Fruit fly (Drosophila melanogaster) whole organism, embryonic: ENCODE data around the gene SC35.

Experiments
- Ada2b ChIP-seq: fragments of 200-800 bp; sonication (Bioruptor generic); IDR thresholded peaks from 2 replicates; pipeline ENCODE4 v1.3.6; 2022; ENCODE audit warnings: missing biosample characterization, missing genetic modification characterization
- Atf6 ChIP-seq: fragments of 200-800 bp; sonication (Bioruptor generic); IDR thresholded peaks from 2 replicates; pipeline ENCODE4 v1.3.6; 2022; ENCODE audit warnings: missing biosample characterization, missing genetic modification characterization
- BtbVII ChIP-seq: fragments of 200-800 bp; sonication (Bioruptor generic); optimal IDR thresholded peaks from 3 replicates; lab custom pipeline; 2017; ENCODE audit warnings: missing biosample characterization, mild to moderate bottlenecking, missing genetic modification characterization
- CG1024 ChIP-seq: fragments of 200-800 bp; sonication (Bioruptor generic); IDR thresholded peaks from 2 replicates; pipeline ENCODE4 v1.3.6; 2022; ENCODE audit warnings: missing biosample characterization, missing genetic modification characterization
- CG10565 ChIP-seq: fragments of 200-800 bp; sonication (Bioruptor generic); optimal IDR thresholded peaks from 3 replicates; lab custom pipeline; 2016; ENCODE audit warnings: missing biosample characterization, mild to moderate bottlenecking, missing genetic modification characterization
- CG10959 ChIP-seq: fragments of 200-800 bp; sonication (Bioruptor generic); IDR thresholded peaks from 2 replicates; pipeline ENCODE4 v1.3.6; 2022; ENCODE audit warnings: missing biosample characterization, missing genetic modification characterization
- CG10979 ChIP-seq: fragments of 200-800 bp; sonication (Bioruptor generic); optimal IDR thresholded peaks from 2 replicates; lab custom pipeline; 2018; ENCODE audit warnings: missing biosample characterization, mild to moderate bottlenecking, missing genetic modification characterization, moderate library complexity
- CG11398 ChIP-seq: fragments of 200-800 bp; sonication (Bioruptor generic); optimal IDR thresholded peaks from 2 replicates; lab custom pipeline; 2016; ENCODE audit warnings: missing biosample characterization, missing genetic modification characterization
- CG12071 ChIP-seq: fragments of 200-800 bp; sonication (Bioruptor generic); optimal IDR thresholded peaks from 3 replicates; lab custom pipeline; 2018; ENCODE audit warnings: missing biosample characterization, mild to moderate bottlenecking, missing genetic modification characterization
- CG12299 ChIP-seq: fragments of 200-800 bp; sonication (Bioruptor generic); optimal IDR thresholded peaks from 2 replicates; lab custom pipeline; 2018; ENCODE audit warnings: missing biosample characterization, mild to moderate bottlenecking, missing genetic modification characterization
- CG12769 ChIP-seq: fragments of 200-800 bp; sonication (Bioruptor generic); optimal IDR thresholded peaks from 2 replicates; lab custom pipeline; 2019; ENCODE audit warnings: missing biosample characterization, mild to moderate bottlenecking, missing genetic modification characterization, moderate library complexity
- CG14860 ChIP-seq: fragments of 200-800 bp; sonication (Bioruptor generic); IDR thresholded peaks from 3 replicates; pipeline ENCODE4 v1.3.6; 2022; ENCODE audit warnings: missing biosample characterization, missing genetic modification characterization; ENCODE audit not compliant: partially characterized antibody
- CG17186 ChIP-seq: fragments of 200-800 bp; sonication (Bioruptor generic); optimal IDR thresholded peaks from 3 replicates; lab custom pipeline; 2017; ENCODE audit warnings: missing biosample characterization, missing genetic modification reagents, missing genetic modification characterization
- CG17829 ChIP-seq: fragments of 200-800 bp; optimal IDR thresholded peaks from 2 replicates; lab custom pipeline; 2019; ENCODE audit warnings: missing biosample characterization, mild to moderate bottlenecking, missing genetic modification characterization, moderate library complexity
- CG2202 ChIP-seq: fragments of 200-800 bp; sonication (Bioruptor generic); optimal IDR thresholded peaks from 2 replicates; lab custom pipeline; 2018; ENCODE audit warnings: missing biosample characterization, mild to moderate bottlenecking, missing genetic modification characterization
- CG31365 ChIP-seq: fragments of 200-800 bp; sonication (Bioruptor generic); optimal IDR thresholded peaks from 2 replicates; lab custom pipeline; 2018; ENCODE audit warnings: missing biosample characterization, mild to moderate bottlenecking, missing genetic modification characterization
- CG32772 ChIP-seq: fragments of 200-800 bp; sonication (Bioruptor generic); IDR thresholded peaks from 2 replicates; pipeline ENCODE4 v1.3.6; 2022; ENCODE audit warnings: missing biosample characterization, missing genetic modification characterization
- CG3281 ChIP-seq: fragments of 200-800 bp; sonication (Bioruptor generic); optimal IDR thresholded peaks from 3 replicates; lab custom pipeline; 2017; ENCODE audit warnings: missing biosample characterization, mild to moderate bottlenecking, missing genetic modification characterization
- CG33213 ChIP-seq: fragments of 200-800 bp; sonication (Bioruptor generic); optimal IDR thresholded peaks from 3 replicates; lab custom pipeline; 2016; ENCODE audit warnings: missing biosample characterization, missing genetic modification characterization
- CG4424 ChIP-seq: fragments of 200-800 bp; sonication (Bioruptor generic); optimal IDR thresholded peaks from 3 replicates; lab custom pipeline; 2016; ENCODE audit warnings: missing biosample characterization, missing genetic modification characterization
- CG6791 ChIP-seq: fragments of 200-800 bp; sonication (Bioruptor generic); IDR thresholded peaks from 3 replicates; pipeline ENCODE4 v1.3.6; 2022; ENCODE audit warnings: missing biosample characterization, missing genetic modification characterization; ENCODE audit not compliant: partially characterized antibody
- CG7271 ChIP-seq: fragments of 200-800 bp; sonication (Bioruptor generic); optimal IDR thresholded peaks from 2 replicates; lab custom pipeline; 2018; ENCODE audit warnings: missing biosample characterization, mild to moderate bottlenecking, missing genetic modification characterization, moderate library complexity
- CG8290 ChIP-seq, 3 experiments: fragments of 200-800 bp; sonication (Bioruptor generic); optimal IDR thresholded peaks; 2 replicates each; lab custom pipeline; 2016 to 2019; ENCODE audit warnings: missing biosample characterization in 3 of 3, missing genetic modification characterization in 3 of 3, mild to moderate bottlenecking in 2 of 3, moderate library complexity in 1 of 3
- CG8388 ChIP-seq: fragments of 200-800 bp; sonication (Bioruptor generic); optimal IDR thresholded peaks from 2 replicates; lab custom pipeline; 2019; ENCODE audit warnings: missing biosample characterization, mild to moderate bottlenecking, missing genetic modification characterization, moderate library complexity
- CG9215 ChIP-seq: fragments of 200-800 bp; sonication (Bioruptor generic); IDR thresholded peaks from 2 replicates; pipeline ENCODE4 v1.3.6; 2022; ENCODE audit warnings: missing biosample characterization, missing genetic modification characterization
- CG9876 ChIP-seq: fragments of 200-800 bp; sonication (Bioruptor generic); optimal IDR thresholded peaks from 2 replicates; lab custom pipeline; 2016; ENCODE audit warnings: missing biosample characterization, missing genetic modification characterization
- CHES-1-like ChIP-seq: fragments of 200-800 bp; sonication (Bioruptor generic); optimal IDR thresholded peaks from 2 replicates; lab custom pipeline; 2016; ENCODE audit warnings: missing biosample characterization, missing genetic modification characterization
- Camta ChIP-seq: fragments of 200-800 bp; sonication (Bioruptor generic); optimal IDR thresholded peaks from 2 replicates; lab custom pipeline; 2016; ENCODE audit warnings: missing biosample characterization, missing genetic modification characterization
- Chrac-16 ChIP-seq: fragments of 200-800 bp; sonication (Bioruptor generic); optimal IDR thresholded peaks from 3 replicates; lab custom pipeline; 2016; ENCODE audit warnings: missing biosample characterization, missing genetic modification characterization
- CoRest ChIP-seq: fragments of 200-800 bp; sonication (Bioruptor generic); optimal IDR thresholded peaks from 3 replicates; lab custom pipeline; 2018; ENCODE audit warnings: missing biosample characterization, mild to moderate bottlenecking, missing genetic modification characterization, moderate library complexity
- Fer1 ChIP-seq: fragments of 200-800 bp; sonication (Bioruptor generic); optimal IDR thresholded peaks from 2 replicates; lab custom pipeline; 2017; ENCODE audit warnings: missing biosample characterization, mild to moderate bottlenecking, missing genetic modification characterization
- HLH54F ChIP-seq: fragments of 200-800 bp; sonication (Bioruptor generic); optimal IDR thresholded peaks from 3 replicates; lab custom pipeline; 2016; ENCODE audit warnings: missing biosample characterization, missing genetic modification characterization
- Lim3 ChIP-seq: fragments of 200-800 bp; sonication (Bioruptor generic); IDR thresholded peaks from 2 replicates; pipeline ENCODE4 v1.3.6; 2022; ENCODE audit warnings: missing biosample characterization, missing genetic modification characterization
- Neu2 ChIP-seq: fragments of 200-800 bp; sonication (Bioruptor generic); optimal IDR thresholded peaks from 3 replicates; lab custom pipeline; 2016; ENCODE audit warnings: missing biosample characterization, missing genetic modification characterization, borderline replicate concordance
- Pdp1 ChIP-seq, 2 experiments: fragments of 200-800 bp; sonication (Bioruptor generic); optimal IDR thresholded peaks; 3 replicates each; lab custom pipeline; 2016; ENCODE audit warnings: missing biosample characterization in 2 of 2, missing genetic modification characterization in 2 of 2, mild to moderate bottlenecking in 1 of 2, moderate library complexity in 1 of 2
- Six4 ChIP-seq: fragments of 200-800 bp; sonication (Bioruptor generic); optimal IDR thresholded peaks from 2 replicates; lab custom pipeline; 2016; ENCODE audit warnings: missing biosample characterization, missing genetic modification characterization
- ac ChIP-seq: fragments of 200-800 bp; sonication (Bioruptor generic); optimal IDR thresholded peaks from 3 replicates; lab custom pipeline; 2017; ENCODE audit warnings: missing biosample characterization, mild to moderate bottlenecking, missing genetic modification characterization
- az2 ChIP-seq: fragments of 200-800 bp; sonication (Bioruptor generic); optimal IDR thresholded peaks from 3 replicates; lab custom pipeline; 2016; ENCODE audit warnings: missing biosample characterization, missing genetic modification characterization
- br ChIP-seq: fragments of >200 bp; optimal IDR thresholded peaks from 2 replicates; lab custom pipeline; 2017
- dm ChIP-seq: fragments of 200-800 bp; sonication (Bioruptor generic); optimal IDR thresholded peaks from 3 replicates; lab custom pipeline; 2016; ENCODE audit warnings: missing biosample characterization, missing genetic modification characterization
- gro ChIP-seq: fragments of 200-800 bp; sonication (Bioruptor generic); optimal IDR thresholded peaks from 2 replicates; lab custom pipeline; 2016; ENCODE audit warnings: missing biosample characterization, missing genetic modification characterization
- ind ChIP-seq: fragments of 200-800 bp; sonication (Bioruptor generic); optimal IDR thresholded peaks from 3 replicates; lab custom pipeline; 2016; ENCODE audit warnings: missing biosample characterization, missing genetic modification characterization
- org-1 ChIP-seq: fragments of 200-800 bp; sonication (Bioruptor generic); optimal IDR thresholded peaks from 2 replicates; lab custom pipeline; 2017; ENCODE audit warnings: missing biosample characterization, missing genetic modification characterization
- phol ChIP-seq: fragments of 200-800 bp; sonication (Bioruptor generic); optimal IDR thresholded peaks from 3 replicates; lab custom pipeline; 2018; ENCODE audit warnings: missing biosample characterization, mild to moderate bottlenecking, missing genetic modification characterization, moderate library complexity
- ranshi ChIP-seq: fragments of 200-800 bp; sonication (Bioruptor generic); IDR thresholded peaks from 2 replicates; pipeline ENCODE4 v1.3.6; 2022; ENCODE audit warnings: missing biosample characterization, missing genetic modification characterization
- slp2 ChIP-seq: fragments of 200-800 bp; sonication (Bioruptor generic); optimal IDR thresholded peaks from 2 replicates; lab custom pipeline; 2016; ENCODE audit warnings: missing biosample characterization, missing genetic modification characterization
- so ChIP-seq: fragments of 200-800 bp; sonication (Bioruptor generic); IDR thresholded peaks from 3 replicates; pipeline ENCODE4 v1.3.6; 2022; ENCODE audit warnings: missing biosample characterization, missing genetic modification characterization
- sr ChIP-seq: fragments of 200-800 bp; sonication (Bioruptor generic); IDR thresholded peaks from 3 replicates; pipeline ENCODE4 v1.3.6; 2022; ENCODE audit warnings: missing biosample characterization, missing genetic modification characterization
- tgo ChIP-seq: fragments of 200-800 bp; sonication (Bioruptor generic); IDR thresholded peaks from 3 replicates; pipeline ENCODE4 v1.3.6; 2022; ENCODE audit warnings: missing biosample characterization, missing genetic modification characterization
- tup ChIP-seq: fragments of 200-800 bp; sonication (Bioruptor generic); optimal IDR thresholded peaks from 2 replicates; lab custom pipeline; 2016; ENCODE audit warnings: missing biosample characterization, mild to moderate bottlenecking, missing genetic modification characterization, moderate library complexity
- twi ChIP-seq: fragments of 200-800 bp; optimal IDR thresholded peaks from 2 replicates; lab custom pipeline; 2019; ENCODE audit warnings: missing biosample characterization, mild to moderate bottlenecking, missing genetic modification characterization, moderate library complexity
- yki ChIP-seq: fragments of >200 bp; optimal IDR thresholded peaks from 3 replicates; lab custom pipeline; 2018
- z ChIP-seq: fragments of 200-800 bp; sonication (Bioruptor generic); IDR thresholded peaks from 3 replicates; pipeline ENCODE4 v1.3.6; 2022; ENCODE audit warnings: missing biosample characterization, missing genetic modification characterization

Gene SC35

dm6 chr2L:12464065-12464464 is 29.6 kb upstream of the SC35 start (continued):
- TF ChIP-seq ind (GFP tag; lab: Kevin White, UChicago), result no peak
- peak; percentile 26; the same call in 1 of the 2 replicates for TF ChIP-seq Atf6 (GFP tag; lab: Robert Waterston, UW)
- TF ChIP-seq CG11398 (GFP tag; lab: Kevin White, UChicago), result no peak
- no peak for TF ChIP-seq Chrac-16 (GFP tag; lab: Kevin White, UChicago)
- no peak for TF ChIP-seq Neu2 (GFP tag; lab: Kevin White, UChicago)
- TF ChIP-seq CG17186 (GFP tag; lab: Kevin White, UChicago), result no peak
- no peak for TF ChIP-seq ranshi (GFP tag; lab: Robert Waterston, UW)
- TF ChIP-seq CG8388 (GFP tag; lab: Kevin White, UChicago), result no peak
- no peak for TF ChIP-seq dm (GFP tag; lab: Kevin White, UChicago)
- TF ChIP-seq CG10565, result no peak
- TF ChIP-seq CG3281 (GFP tag; lab: Kevin White, UChicago), result peak; percentile 5
- no peak for TF ChIP-seq Ada2b (GFP tag; lab: Robert Waterston, UW)
- peak; percentile 40 for TF ChIP-seq CG12769
- TF ChIP-seq CG32772 (GFP tag; lab: Robert Waterston, UW), result no peak
- TF ChIP-seq twi, result no peak
- TF ChIP-seq BtbVII (GFP tag; lab: Kevin White, UChicago), result peak; percentile 11
- TF ChIP-seq slp2, result no peak
- no peak for TF ChIP-seq CG17829 (tag; lab: Kevin White, UChicago)
- TF ChIP-seq CoRest, result no peak
- TF ChIP-seq so, result no peak
- no peak for TF ChIP-seq Lim3 (GFP tag; lab: Robert Waterston, UW)
- TF ChIP-seq CG10979, result no peak
- TF ChIP-seq CG4424, result no peak
- TF ChIP-seq CG14860, result no peak
- no peak for TF ChIP-seq Six4 (GFP tag; lab: Kevin White, UChicago)
- TF ChIP-seq CG2202, result no peak
- TF ChIP-seq HLH54F, result no peak
- peak in 1 of 2 experiments; percentile 1 for TF ChIP-seq Pdp1 (GFP tag; optimal IDR thresholded peaks at IDR 0.05; lab: Kevin White, UChicago)
- no peak for TF ChIP-seq CG7271 (tag; lab: Kevin White, UChicago)
- no peak for TF ChIP-seq CG9215 (GFP tag; lab: Robert Waterston, UW)
- TF ChIP-seq phol (tag; lab: Kevin White, UChicago), result no peak
- no peak for TF ChIP-seq CG10959
- no peak for TF ChIP-seq CG6791 (GFP tag; lab: Robert Waterston, UW)
- TF ChIP-seq CG12071 (GFP tag; lab: Kevin White, UChicago), result peak; percentile 30
- 0 out of 3 replicates have a peak, but pooled peaks have one; percentile 14 for TF ChIP-seq sr (GFP tag; lab: Robert Waterston, UW)
- TF ChIP-seq tgo (GFP tag; lab: Robert Waterston, UW), result no peak
- no peak for TF ChIP-seq CHES-1-like (GFP tag; lab: Kevin White, UChicago)
- TF ChIP-seq br (lab: Kevin White, UChicago), result no peak
- TF ChIP-seq Camta (GFP tag; lab: Kevin White, UChicago), result no peak
- TF ChIP-seq CG33213 (GFP tag; lab: Kevin White, UChicago), result no peak
- no peak for TF ChIP-seq az2 (GFP tag; lab: Kevin White, UChicago)
- TF ChIP-seq gro (GFP tag; lab: Kevin White, UChicago), result no peak
- no peak for TF ChIP-seq CG12299 (tag; lab: Kevin White, UChicago)
- no peak for TF ChIP-seq CG31365
- TF ChIP-seq CG1024 (GFP tag; lab: Robert Waterston, UW), result no peak
- no peak for TF ChIP-seq yki (lab: Kevin White, UChicago)
- TF ChIP-seq CG8290 (GFP tag; optimal IDR thresholded peaks at IDR 0.05; lab: Kevin White, UChicago), result no peak
- peak in 1 of 2 experiments; percentile 26 for TF ChIP-seq CG8290 (tag; optimal IDR thresholded peaks at IDR 0.05; lab: Kevin White, UChicago)
- no peak for TF ChIP-seq z (GFP tag; lab: Robert Waterston, UW)
- no peak for TF ChIP-seq org-1 (GFP tag; lab: Kevin White, UChicago)
- no peak for TF ChIP-seq Fer1 (GFP tag; lab: Kevin White, UChicago)
- no peak for TF ChIP-seq CG9876
- TF ChIP-seq tup (GFP tag; lab: Kevin White, UChicago), result no peak
- TF ChIP-seq ac (GFP tag; lab: Kevin White, UChicago), result no peak
